Worm (Caenorhabditis elegans) whole organism, late embryonic: ENCODE results near the gene ZK1320.9.
"Not testable (repeated sequence)": the region's sequence is repeated elsewhere in the genome, so short reads cannot be mapped to it uniquely, and the experiment has no call there.

ENCODE experiments used
- C08G9.2 ChIP-seq: sonication (generic microtip); optimal IDR thresholded peaks from 2 replicates; lab custom pipeline; 2016; ENCODE audit warnings: mild to moderate bottlenecking, missing genetic modification characterization, moderate library complexity, missing compliant biosample characterization
- F13H6.1 ChIP-seq: sonication (generic microtip); optimal IDR thresholded peaks from 2 replicates; lab custom pipeline; 2016; ENCODE audit warnings: missing genetic modification characterization, missing compliant biosample characterization
- K02D7.2 ChIP-seq: sonication (generic microtip); optimal IDR thresholded peaks from 2 replicates; lab custom pipeline; 2017; ENCODE audit warnings: mild to moderate bottlenecking, missing genetic modification characterization, missing compliant biosample characterization
- K09A11.1 ChIP-seq: sonication (generic microtip); optimal IDR thresholded peaks from 2 replicates; lab custom pipeline; 2017; ENCODE audit warnings: antibody characterized with exemption, mild to moderate bottlenecking, missing genetic modification characterization, missing compliant biosample characterization; ENCODE audit not compliant: insufficient read depth
- ceh-19 ChIP-seq: fragments of 200-800 bp; sonication (Bioruptor generic); optimal IDR thresholded peaks from 2 replicates; lab custom pipeline; 2018; ENCODE audit warnings: mild to moderate bottlenecking, missing genetic modification characterization, missing compliant biosample characterization
- ceh-22 ChIP-seq: sonication (generic microtip); optimal IDR thresholded peaks from 2 replicates; lab custom pipeline; 2017; ENCODE audit warnings: missing biosample characterization, missing genetic modification characterization
- ceh-31 ChIP-seq: sonication (generic microtip); optimal IDR thresholded peaks from 2 replicates; lab custom pipeline; 2016; ENCODE audit warnings: missing genetic modification characterization, missing compliant biosample characterization
- ceh-34 ChIP-seq: sonication (generic microtip); optimal IDR thresholded peaks from 2 replicates; lab custom pipeline; 2016; ENCODE audit warnings: mild to moderate bottlenecking, missing genetic modification characterization, missing compliant biosample characterization
- ceh-45 ChIP-seq: fragments of 200-800 bp; sonication (Bioruptor generic); IDR thresholded peaks from 2 replicates; pipeline ENCODE4 v1.3.6; 2022; ENCODE audit warnings: missing genetic modification reagents, missing genetic modification characterization, missing compliant biosample characterization
- ceh-48 ChIP-seq: sonication (generic microtip); optimal IDR thresholded peaks from 2 replicates; lab custom pipeline; 2016; ENCODE audit warnings: missing genetic modification characterization, inconsistent platforms, missing compliant biosample characterization
- ceh-6 ChIP-seq: fragments of 200-800 bp; sonication (Bioruptor generic); optimal IDR thresholded peaks from 2 replicates; lab custom pipeline; 2018; ENCODE audit warnings: mild to moderate bottlenecking, missing genetic modification characterization, missing compliant biosample characterization
- che-1 ChIP-seq: sonication (generic microtip); optimal IDR thresholded peaks from 2 replicates; lab custom pipeline; 2016; ENCODE audit warnings: mild to moderate bottlenecking, missing genetic modification characterization, missing compliant biosample characterization
- dmd-4 ChIP-seq: sonication (generic microtip); optimal IDR thresholded peaks from 2 replicates; lab custom pipeline; 2016; ENCODE audit warnings: borderline replicate concordance, missing genetic modification characterization, missing compliant biosample characterization
- dve-1 ChIP-seq: sonication (generic microtip); optimal IDR thresholded peaks from 2 replicates; lab custom pipeline; 2017; ENCODE audit warnings: antibody characterized with exemption, mild to moderate bottlenecking, missing genetic modification characterization, missing compliant biosample characterization
- elt-2 ChIP-seq: sonication (generic microtip); optimal IDR thresholded peaks from 2 replicates; lab custom pipeline; 2016; ENCODE audit warnings: missing genetic modification reagents, missing genetic modification characterization, missing compliant biosample characterization
- eyg-1 ChIP-seq: sonication (generic microtip); optimal IDR thresholded peaks from 2 replicates; lab custom pipeline; 2016; ENCODE audit warnings: missing genotype, missing genetic modification characterization, missing compliant biosample characterization
- fax-1 ChIP-seq: sonication (generic microtip); optimal IDR thresholded peaks from 2 replicates; lab custom pipeline; 2016; ENCODE audit warnings: missing genotype, missing genetic modification characterization, missing compliant biosample characterization
- fkh-10 ChIP-seq: fragments of 150-350 bp; optimal IDR thresholded peaks from 2 replicates; lab custom pipeline; 2014; ENCODE audit warnings: missing biosample characterization, missing genetic modification reagents, missing genetic modification characterization
- hlh-15 ChIP-seq: sonication (generic microtip); optimal IDR thresholded peaks from 2 replicates; lab custom pipeline; 2016; ENCODE audit warnings: missing genetic modification characterization, missing compliant biosample characterization
- hlh-30 ChIP-seq: sonication (generic microtip); optimal IDR thresholded peaks from 2 replicates; lab custom pipeline; 2017; ENCODE audit warnings: antibody characterized with exemption, missing genetic modification characterization, missing compliant biosample characterization; ENCODE audit not compliant: insufficient read depth
- hlh-6 ChIP-seq: sonication (generic microtip); optimal IDR thresholded peaks from 2 replicates; lab custom pipeline; 2016; ENCODE audit warnings: missing genotype, missing genetic modification characterization, missing compliant biosample characterization
- lin-11 ChIP-seq: fragments of 200-800 bp; sonication (Bioruptor generic); optimal IDR thresholded peaks from 2 replicates; lab custom pipeline; 2018; ENCODE audit warnings: mild to moderate bottlenecking, missing genetic modification characterization, missing compliant biosample characterization
- madf-2 ChIP-seq: sonication (generic microtip); optimal IDR thresholded peaks from 2 replicates; lab custom pipeline; 2017; ENCODE audit warnings: missing genetic modification characterization, missing compliant biosample characterization
- mec-3 ChIP-seq: sonication (generic microtip); optimal IDR thresholded peaks from 2 replicates; lab custom pipeline; 2016; ENCODE audit warnings: borderline replicate concordance, missing genetic modification characterization, missing compliant biosample characterization
- nfya-1 ChIP-seq: sonication (generic microtip); optimal IDR thresholded peaks from 2 replicates; lab custom pipeline; 2017; ENCODE audit warnings: missing genetic modification characterization, mild to moderate bottlenecking, missing compliant biosample characterization, antibody characterized with exemption, moderate library complexity
- nhr-11 ChIP-seq: fragments of 150-350 bp; optimal IDR thresholded peaks from 2 replicates; lab custom pipeline; 2014; ENCODE audit warnings: missing biosample characterization, missing genetic modification characterization
- npax-4 ChIP-seq: sonication (generic microtip); optimal IDR thresholded peaks from 2 replicates; lab custom pipeline; 2016; ENCODE audit warnings: missing genetic modification characterization, missing compliant biosample characterization
- pag-3 ChIP-seq: sonication (generic microtip); optimal IDR thresholded peaks from 2 replicates; lab custom pipeline; 2016; ENCODE audit warnings: missing compliant biosample characterization, missing genetic modification characterization, borderline replicate concordance
- pax-1 ChIP-seq: fragments of 150-350 bp; optimal IDR thresholded peaks from 2 replicates; lab custom pipeline; 2014; ENCODE audit warnings: missing biosample characterization, missing genetic modification characterization
- pha-2 ChIP-seq: sonication (generic microtip); optimal IDR thresholded peaks from 2 replicates; lab custom pipeline; 2017; ENCODE audit warnings: mild to moderate bottlenecking, missing genetic modification characterization, missing compliant biosample characterization
- pha-4 ChIP-seq: fragments of 150-350 bp; optimal IDR thresholded peaks from 2 replicates; lab custom pipeline; 2018; ENCODE audit warnings: missing biosample characterization, missing genetic modification reagents, missing genetic modification characterization
- ref-2 ChIP-seq: sonication (generic microtip); optimal IDR thresholded peaks from 2 replicates; lab custom pipeline; 2016; ENCODE audit warnings: missing genetic modification characterization, missing compliant biosample characterization
- sdc-2 ChIP-seq: sonication (generic microtip); optimal IDR thresholded peaks from 2 replicates; lab custom pipeline; 2016; ENCODE audit warnings: missing genotype, missing genetic modification characterization, missing compliant biosample characterization
- sox-2 ChIP-seq: fragments of 200-800 bp; sonication (Bioruptor generic); IDR thresholded peaks from 2 replicates; pipeline ENCODE4 v1.3.6; 2022; ENCODE audit warnings: missing genetic modification reagents, missing genetic modification characterization, missing compliant biosample characterization
- sox-4 ChIP-seq: sonication (generic microtip); optimal IDR thresholded peaks from 2 replicates; lab custom pipeline; 2017; ENCODE audit warnings: mild to moderate bottlenecking, missing genetic modification characterization, inconsistent platforms, missing compliant biosample characterization
- syd-9 ChIP-seq: sonication (generic microtip); optimal IDR thresholded peaks from 2 replicates; lab custom pipeline; 2016; ENCODE audit warnings: mild to moderate bottlenecking, missing genetic modification characterization, moderate library complexity, missing compliant biosample characterization
- ttx-3 ChIP-seq: sonication (generic microtip); optimal IDR thresholded peaks from 2 replicates; lab custom pipeline; 2016; ENCODE audit warnings: missing genetic modification reagents, missing genetic modification characterization, missing compliant biosample characterization
- unc-86 ChIP-seq: sonication (generic microtip); optimal IDR thresholded peaks from 2 replicates; lab custom pipeline; 2016; ENCODE audit warnings: missing genetic modification characterization, missing compliant biosample characterization
- ztf-16 ChIP-seq: sonication (generic microtip); optimal IDR thresholded peaks from 2 replicates; lab custom pipeline; 2017; ENCODE audit warnings: missing genetic modification characterization, missing compliant biosample characterization

The ZK1320.9 gene

ce11 chrII:9686663-9687193 is at the start of gene ZK1320.9:
TSS of gene ZK1320.9 (minus strand) at chrII:9686713.
- TF ChIP-seq hlh-30 (tag; lab: Kevin White, UChicago) (no peak), dve-1 (tag; lab: Kevin White, UChicago) (no peak), ceh-22 (no peak), ceh-31 (no peak), pha-2 (tag; lab: Kevin White, UChicago) (no peak), unc-86 (no peak), K09A11.1 (tag; lab: Kevin White, UChicago) (no peak), sdc-2 (tag; lab: Kevin White, UChicago) (no peak), sox-2 (GFP tag; lab: Robert Waterston, UW) (no peak), hlh-15 (no peak), lin-11 (tag; lab: Kevin White, UChicago) (no peak), ztf-16 (tag; lab: Kevin White, UChicago) (no peak), che-1 (tag; lab: Kevin White, UChicago) (no peak)

ce11 chrII:9735785-9736184 is 49.3 kb upstream of the ZK1320.9 start:
- no peak for TF ChIP-seq C08G9.2 (tag; lab: Kevin White, UChicago)
- TF ChIP-seq ceh-48 (tag; lab: Kevin White, UChicago), result no peak
- no peak for TF ChIP-seq K02D7.2 (tag; lab: Kevin White, UChicago)
- no peak for TF ChIP-seq pax-1 (tag; lab: Kevin White, UChicago)
- TF ChIP-seq ceh-45 (GFP tag; lab: Robert Waterston, UW), result no peak
- TF ChIP-seq sdc-2 (tag; lab: Kevin White, UChicago), result no peak
- TF ChIP-seq mec-3 (tag; lab: Kevin White, UChicago), result no peak
- TF ChIP-seq pha-4 (tag; lab: Kevin White, UChicago), result no peak

ce11 chrII:9731810-9732209 is 45.3 kb upstream of the ZK1320.9 start, which contains the start of gene mab-3:
TSS of gene mab-3 (plus strand) at chrII:9732137.
- not testable (repeated sequence) for TF ChIP-seq ceh-19 (GFP tag; lab: Kevin White, UChicago); hlh-15; che-1 (tag; lab: Kevin White, UChicago)

- TF ChIP-seq npax-4 (tag; lab: Kevin White, UChicago) (no peak), elt-2 (no peak), madf-2 (tag; lab: Kevin White, UChicago) (no peak), ceh-22 (no peak), ceh-6 (GFP tag; lab: Kevin White, UChicago) (no peak), sdc-2 (tag; lab: Kevin White, UChicago) (no peak), syd-9 (tag; lab: Kevin White, UChicago) (no peak), eyg-1 (no peak), dmd-4 (tag; lab: Kevin White, UChicago) (no peak), ceh-48 (tag; lab: Kevin White, UChicago) (no peak), K09A11.1 (tag; lab: Kevin White, UChicago) (no peak), pha-2 (tag; lab: Kevin White, UChicago) (no peak), ceh-34 (tag; lab: Kevin White, UChicago) (no peak), pag-3 (no peak)
These were observed 43.4 kb upstream of the ZK1320.9 start for ce11 chrII:9729866-9730265.

- TF ChIP-seq fkh-10 (no peak), K09A11.1 (tag; lab: Kevin White, UChicago) (no peak)
These were observed 42.7 kb upstream of the ZK1320.9 start for ce11 chrII:9729196-9729595.

ce11 chrII:9728506-9728905 is 42.0 kb upstream of the ZK1320.9 start:
- no peak for TF ChIP-seq fax-1
- TF ChIP-seq dmd-4 (tag; lab: Kevin White, UChicago), result no peak
- no peak for TF ChIP-seq nhr-11 (tag; lab: Kevin White, UChicago)
- TF ChIP-seq F13H6.1 (tag; lab: Kevin White, UChicago), result no peak
- TF ChIP-seq elt-2, result no peak
- TF ChIP-seq dve-1 (tag; lab: Kevin White, UChicago), result no peak
- no peak for TF ChIP-seq ref-2 (tag; lab: Kevin White, UChicago)
- TF ChIP-seq che-1 (tag; lab: Kevin White, UChicago), result no peak
- TF ChIP-seq fkh-10, result no peak
- no peak for TF ChIP-seq sox-4 (tag; lab: Kevin White, UChicago)
- TF ChIP-seq ceh-31, result no peak
- no peak for TF ChIP-seq hlh-6
- TF ChIP-seq ttx-3 (tag; lab: Kevin White, UChicago), result no peak
- no peak for TF ChIP-seq hlh-30 (tag; lab: Kevin White, UChicago)
- TF ChIP-seq sdc-2 (tag; lab: Kevin White, UChicago), result no peak
- TF ChIP-seq nfya-1 (tag; lab: Kevin White, UChicago), result no peak
